Fruit fly (Drosophila melanogaster): ENCODE results near the gene tutl.
A peak's percentile ranks its signal among the peaks of the same experiment; 100 is the strongest.

tutl gene

dm6 chr2L:4332583-4332961 lies 49.6 kb downstream of the tutl start:
- peak; percentile 94 for TF ChIP-seq kay (GFP tag; ENCODE audit: borderline replicate concordance)
- no peak for TF ChIP-seq CG12768 (GFP tag; optimal IDR thresholded peaks at IDR 0.05)

- TF ChIP-seq Clk (GFP tag; optimal IDR thresholded peaks at IDR 0.05) (peak; percentile 31), Mnt (GFP tag; optimal IDR thresholded peaks at IDR 0.05) (peak; percentile 74), toe (GFP tag; optimal IDR thresholded peaks at IDR 0.05) (peak; percentile 60), ovo (GFP tag; optimal IDR thresholded peaks at IDR 0.05) (no peak), CG12768 (GFP tag; optimal IDR thresholded peaks at IDR 0.05) (peak; percentile 90), Crg-1 (GFP tag; optimal IDR thresholded peaks at IDR 0.05) (no peak), cnc (optimal IDR thresholded peaks at IDR 0.05) (no peak), CG11617 (GFP tag; optimal IDR thresholded peaks at IDR 0.05) (peak; percentile 82), CG1620 (GFP tag; optimal IDR thresholded peaks at IDR 0.05) (peak; percentile 19), pad (GFP tag; optimal IDR thresholded peaks at IDR 0.05) (peak; percentile 74), Hr96 (GFP tag; optimal IDR thresholded peaks at IDR 0.05) (peak; percentile 91), tj (GFP tag; optimal IDR thresholded peaks at IDR 0.05) (peak; percentile 54), CG7045 (GFP tag; optimal IDR thresholded peaks at IDR 0.05) (peak; percentile 78), CG14711 (tag; optimal IDR thresholded peaks at IDR 0.05) (peak; percentile 66), CG7101 (tag; optimal IDR thresholded peaks at IDR 0.05) (peak; percentile 66), CG33017 (tag; optimal IDR thresholded peaks at IDR 0.05) (peak; percentile 22), bab1 (GFP tag; optimal IDR thresholded peaks at IDR 0.05) (peak; percentile 82), cic (GFP tag; optimal IDR thresholded peaks at IDR 0.05) (peak; percentile 99), kay (GFP tag; ENCODE audit: borderline replicate concordance) (peak; percentile 91), CG5204 (GFP tag; optimal IDR thresholded peaks at IDR 0.05) (peak; percentile 77)
Measured at dm6 chr2L:4332962-4333757, 50.2 kb downstream of the tutl start.

DNA sequence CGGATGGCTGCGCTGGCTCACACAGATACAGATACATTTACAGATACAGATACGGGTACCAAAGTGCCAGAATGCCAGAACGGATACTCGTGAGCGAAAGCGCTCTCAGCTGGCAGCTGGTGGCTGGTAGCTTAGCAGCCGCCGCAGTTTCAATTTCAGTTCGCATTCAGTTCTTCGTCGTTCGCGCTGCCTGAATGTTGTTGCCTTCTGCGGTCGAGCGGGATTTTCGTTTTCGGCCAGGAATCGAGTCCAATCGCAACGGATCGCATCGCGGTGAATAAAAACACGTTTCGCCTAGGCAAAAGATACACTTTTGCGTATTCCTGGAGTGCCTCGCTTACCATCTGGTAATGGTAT lies 50.8 kb downstream of the tutl start, which contains the start of gene Atet:
Atet (plus strand) TSS at position 156 of the 357 bp plus-strand sequence.
- TF ChIP-seq CG33017 (tag; optimal IDR thresholded peaks at IDR 0.05) (no peak), bab1 (GFP tag; optimal IDR thresholded peaks at IDR 0.05) (peak; percentile 11), ovo (GFP tag; optimal IDR thresholded peaks at IDR 0.05) (peak; percentile 7), CG7045 (GFP tag; optimal IDR thresholded peaks at IDR 0.05) (no peak), Hr96 (GFP tag; optimal IDR thresholded peaks at IDR 0.05) (peak; percentile 27), cnc (optimal IDR thresholded peaks at IDR 0.05) (no peak), kay (GFP tag; ENCODE audit: borderline replicate concordance) (no peak), tj (GFP tag; optimal IDR thresholded peaks at IDR 0.05) (peak; percentile 33), Mnt (GFP tag; optimal IDR thresholded peaks at IDR 0.05) (no peak), cic (GFP tag; optimal IDR thresholded peaks at IDR 0.05) (no peak), CG7101 (tag; optimal IDR thresholded peaks at IDR 0.05) (no peak), CG11617 (GFP tag; optimal IDR thresholded peaks at IDR 0.05) (no peak), Clk (GFP tag; optimal IDR thresholded peaks at IDR 0.05) (peak; percentile 41), CG5204 (GFP tag; optimal IDR thresholded peaks at IDR 0.05) (no peak), Crg-1 (GFP tag; optimal IDR thresholded peaks at IDR 0.05) (no peak)

DNA sequence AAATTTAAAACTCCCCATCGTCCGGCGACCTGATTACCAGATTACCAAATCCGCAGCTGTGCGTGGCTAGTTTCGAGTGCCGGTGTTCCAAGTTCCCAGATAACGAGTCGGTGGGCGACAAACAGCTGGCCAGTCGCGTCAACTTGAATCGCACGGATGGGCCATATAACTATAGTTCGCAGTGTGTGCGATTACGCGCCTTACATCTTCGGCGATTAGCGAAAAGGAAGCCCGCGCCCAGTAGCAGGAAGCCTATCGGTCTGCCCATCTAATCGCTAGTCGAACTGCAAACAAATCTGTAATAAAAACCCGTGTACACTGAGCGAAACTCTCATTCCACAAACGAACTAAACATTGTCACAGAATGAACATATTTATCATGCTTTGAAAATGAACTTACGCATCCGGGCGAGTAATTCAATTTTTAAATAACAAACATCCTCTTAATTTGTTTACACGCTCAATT lies 52.1 kb downstream of the tutl start:
- TF ChIP-seq Crg-1 (GFP tag; optimal IDR thresholded peaks at IDR 0.05) (no peak), kay (GFP tag; ENCODE audit: borderline replicate concordance) (no peak), toe (GFP tag; optimal IDR thresholded peaks at IDR 0.05) (no peak), CG7101 (tag; optimal IDR thresholded peaks at IDR 0.05) (no peak), Mnt (GFP tag; optimal IDR thresholded peaks at IDR 0.05) (no peak), bab1 (GFP tag; optimal IDR thresholded peaks at IDR 0.05) (no peak), CG1620 (GFP tag; optimal IDR thresholded peaks at IDR 0.05) (no peak), pad (GFP tag; optimal IDR thresholded peaks at IDR 0.05) (no peak), CG12768 (GFP tag; optimal IDR thresholded peaks at IDR 0.05) (no peak), CG14711 (tag; optimal IDR thresholded peaks at IDR 0.05) (no peak), CG33017 (tag; optimal IDR thresholded peaks at IDR 0.05) (no peak), CG11617 (GFP tag; optimal IDR thresholded peaks at IDR 0.05) (no peak), Hr96 (GFP tag; optimal IDR thresholded peaks at IDR 0.05) (no peak), Clk (GFP tag; optimal IDR thresholded peaks at IDR 0.05) (no peak)

DNA sequence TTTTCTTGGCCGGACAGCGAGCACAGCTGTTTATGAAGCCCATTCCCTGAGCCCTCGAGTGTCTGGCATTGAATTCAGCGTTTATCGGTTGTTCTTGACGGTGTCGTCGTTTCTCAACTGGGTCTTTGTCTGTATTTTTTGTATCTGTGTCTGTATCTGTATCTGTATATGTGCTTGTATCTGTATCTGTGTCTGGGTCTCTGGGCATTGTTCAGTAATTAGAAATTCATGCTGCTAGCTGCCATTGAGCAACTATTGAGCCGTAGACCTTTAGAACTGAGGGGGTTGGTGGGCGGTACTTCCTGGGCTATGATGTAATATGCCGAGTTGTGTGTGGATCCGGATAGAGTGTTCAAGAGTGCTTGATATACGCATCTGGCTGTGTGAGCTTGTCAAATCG lies 53.0 kb downstream of the tutl start:
- TF ChIP-seq CG1620 (GFP tag; optimal IDR thresholded peaks at IDR 0.05) = no peak
- TF ChIP-seq CG33017 (tag; optimal IDR thresholded peaks at IDR 0.05) = no peak
- no peak for TF ChIP-seq pad (GFP tag; optimal IDR thresholded peaks at IDR 0.05)
- TF ChIP-seq kay (GFP tag; ENCODE audit: borderline replicate concordance) = no peak
- no peak for TF ChIP-seq CG12768 (GFP tag; optimal IDR thresholded peaks at IDR 0.05)
- TF ChIP-seq toe (GFP tag; optimal IDR thresholded peaks at IDR 0.05) = no peak
- no peak for TF ChIP-seq cic (GFP tag; optimal IDR thresholded peaks at IDR 0.05)
- no peak for TF ChIP-seq CG7101 (tag; optimal IDR thresholded peaks at IDR 0.05)
- TF ChIP-seq Clk (GFP tag; optimal IDR thresholded peaks at IDR 0.05) = no peak
- TF ChIP-seq tj (GFP tag; optimal IDR thresholded peaks at IDR 0.05) = no peak
- no peak for TF ChIP-seq Crg-1 (GFP tag; optimal IDR thresholded peaks at IDR 0.05)
- no peak for TF ChIP-seq ovo (GFP tag; optimal IDR thresholded peaks at IDR 0.05)
- no peak for TF ChIP-seq CG14711 (tag; optimal IDR thresholded peaks at IDR 0.05)
- no peak for TF ChIP-seq CG7045 (GFP tag; optimal IDR thresholded peaks at IDR 0.05)
- TF ChIP-seq CG11617 (GFP tag; optimal IDR thresholded peaks at IDR 0.05) = no peak
- no peak for TF ChIP-seq Hr96 (GFP tag; optimal IDR thresholded peaks at IDR 0.05)
- TF ChIP-seq bab1 (GFP tag; optimal IDR thresholded peaks at IDR 0.05) = no peak
